Worm (Caenorhabditis elegans) whole organism, young adult: ENCODE data around the gene K09E2.3.

Experiments used
- K12H6.12 ChIP-seq: fragments of 200-800 bp; sonication (Bioruptor generic); optimal IDR thresholded peaks from 2 replicates; lab custom pipeline; 2018; ENCODE audit warnings: mild to moderate bottlenecking, missing genetic modification characterization, missing compliant biosample characterization
- Y67H2A.10 ChIP-seq: fragments of 200-800 bp; sonication (Bioruptor generic); conservative IDR thresholded peaks from 2 replicates; pipeline ENCODE4 v1.3.6; 2022; ENCODE audit warnings: missing genetic modification reagents, missing genetic modification characterization, missing compliant biosample characterization
- Y95B8A.8 ChIP-seq: fragments of 200-800 bp; sonication (Bioruptor generic); IDR thresholded peaks from 2 replicates; pipeline ENCODE4 v1.3.6; 2022; ENCODE audit warnings: missing genetic modification reagents, missing genetic modification characterization, missing compliant biosample characterization
- cebp-1 ChIP-seq, 2 experiments: fragments of 200-800 bp in 1 of 2; sonication (Bioruptor generic) in 1 of 2; sonication (generic microtip) in 1 of 2; IDR thresholded peaks in 1 of 2; optimal IDR thresholded peaks in 1 of 2; 2 replicates each; pipeline versions ENCODE4 v1.3.6 to Lab custom; 2017 to 2022; ENCODE audit warnings: missing compliant biosample characterization in 2 of 2, missing genetic modification characterization in 2 of 2, mild to moderate bottlenecking in 1 of 2, missing genetic modification reagents in 1 of 2, moderate library complexity in 1 of 2
- mcd-1 ChIP-seq: fragments of 200-800 bp; sonication (Bioruptor generic); IDR thresholded peaks from 2 replicates; pipeline ENCODE4 v1.3.6; 2022; ENCODE audit warnings: missing genetic modification reagents, missing genetic modification characterization, missing compliant biosample characterization
- nhr-80 ChIP-seq: sonication (generic microtip); optimal IDR thresholded peaks from 2 replicates; lab custom pipeline; 2016; ENCODE audit warnings: missing genetic modification characterization, missing compliant biosample characterization
- repo-1 ChIP-seq: sonication (generic microtip); optimal IDR thresholded peaks from 2 replicates; lab custom pipeline; 2017; ENCODE audit warnings: mild to moderate bottlenecking, missing genetic modification characterization, missing compliant biosample characterization
- unc-62 ChIP-seq: fragments of 150-350 bp; optimal IDR thresholded peaks from 2 replicates; lab custom pipeline; 2014; ENCODE audit warnings: missing biosample characterization, missing genetic modification reagents, missing genetic modification characterization

ce11 chrX:8721273-8721672 lies 48.4 kb downstream of the K09E2.3 start:
- no peak for TF ChIP-seq cebp-1 (GFP tag; IDR thresholded peaks at IDR 0.05; lab: Robert Waterston, UW)
- no peak for TF ChIP-seq cebp-1 (tag; optimal IDR thresholded peaks at IDR 0.05; lab: Kevin White, UChicago)
- no peak for TF ChIP-seq repo-1
- no peak for TF ChIP-seq unc-62 (GFP tag; lab: Kevin White, UChicago)
- no peak for TF ChIP-seq K12H6.12 (tag; lab: Kevin White, UChicago)
- no peak for TF ChIP-seq Y95B8A.8 (GFP tag; lab: Robert Waterston, UW)
- no peak for TF ChIP-seq nhr-80 (tag; lab: Kevin White, UChicago)
- TF ChIP-seq mcd-1 (GFP tag; lab: Robert Waterston, UW): no peak
- no peak for TF ChIP-seq Y67H2A.10 (GFP tag; lab: Robert Waterston, UW)
